Fruit fly (Drosophila melanogaster): ENCODE data around the gene Coq6.
A peak's percentile ranks its signal among the peaks of the same experiment; 100 is the strongest.

Gene Coq6

dm6 chr2L:5550735-5551134 lies 18.7 kb upstream of the Coq6 start, which contains the start of gene CG14014:
CG14014 (minus strand) TSS chr2L:5550835.
- no peak for TF ChIP-seq CHES-1-like (GFP tag; optimal IDR thresholded peaks at IDR 0.05)
- TF ChIP-seq CG7786 (GFP tag; optimal IDR thresholded peaks at IDR 0.05), result no peak
- TF ChIP-seq bsh (GFP tag; optimal IDR thresholded peaks at IDR 0.05), result no peak
- TF ChIP-seq CG8388 (GFP tag; optimal IDR thresholded peaks at IDR 0.05), result no peak
- peak; percentile 83 for TF ChIP-seq Elba2 (GFP tag; optimal IDR thresholded peaks at IDR 0.05)
- no peak for TF ChIP-seq CG5953 (GFP tag; IDR thresholded peaks at IDR 0.05)
- no peak for TF ChIP-seq unpg (GFP tag; optimal IDR thresholded peaks at IDR 0.05)
- TF ChIP-seq CG15479 (GFP tag; optimal IDR thresholded peaks at IDR 0.05), result peak; percentile 34
- TF ChIP-seq HmgZ (tag; optimal IDR thresholded peaks at IDR 0.05), result no peak
- TF ChIP-seq Eip74EF (GFP tag; optimal IDR thresholded peaks at IDR 0.05), result no peak

dm6 chr2L:5547288-5547777 lies 15.3 kb upstream of the Coq6 start:
- peak; percentile 92 for TF ChIP-seq CG8281 (tag; optimal IDR thresholded peaks at IDR 0.05)
- TF ChIP-seq CG10543 (GFP tag; optimal IDR thresholded peaks at IDR 0.05), result peak; percentile 51
- TF ChIP-seq CG4360 (GFP tag; IDR thresholded peaks at IDR 0.05), result no peak
- no peak for TF ChIP-seq hkb (optimal IDR thresholded peaks at IDR 0.05)
- 0 out of 2 replicates have a peak, but pooled peaks have one; percentile 30 for TF ChIP-seq hkb (GFP tag; IDR thresholded peaks at IDR 0.05)
- no peak for TF ChIP-seq B-H2 (GFP tag; optimal IDR thresholded peaks at IDR 0.05)
- TF ChIP-seq chinmo (GFP tag; IDR thresholded peaks at IDR 0.05; ENCODE audit: partially characterized antibody), result no peak
- no peak for TF ChIP-seq sqz (GFP tag; optimal IDR thresholded peaks at IDR 0.05)
- TF ChIP-seq ci (GFP tag; IDR thresholded peaks at IDR 0.05), result peak; percentile 43; the same call in 1 of the 3 replicates
- TF ChIP-seq ATbp (GFP tag; optimal IDR thresholded peaks at IDR 0.05), result peak; percentile 30
- peak; percentile 10 for TF ChIP-seq CG9727 (GFP tag; optimal IDR thresholded peaks at IDR 0.05)
- TF ChIP-seq CG2875 (GFP tag; optimal IDR thresholded peaks at IDR 0.05), result peak; percentile 13
- TF ChIP-seq Dll (GFP tag; IDR thresholded peaks at IDR 0.05; ENCODE audit: partially characterized antibody), result 0 out of 4 replicates have a peak, but pooled peaks have one; percentile 37
- TF ChIP-seq Asciz (GFP tag; optimal IDR thresholded peaks at IDR 0.05), result peak; percentile 61
- peak; percentile 30 for TF ChIP-seq salm (tag; optimal IDR thresholded peaks at IDR 0.05)
- TF ChIP-seq Neu2 (GFP tag; optimal IDR thresholded peaks at IDR 0.05; ENCODE audit: borderline replicate concordance), result no peak
- TF ChIP-seq lbe (GFP tag; optimal IDR thresholded peaks at IDR 0.05), result no peak
- no peak for TF ChIP-seq CG4424 (GFP tag; optimal IDR thresholded peaks at IDR 0.05)
- peak; percentile 9 for TF ChIP-seq CG4328 (GFP tag; optimal IDR thresholded peaks at IDR 0.05)
- TF ChIP-seq nerfin-1 (tag; optimal IDR thresholded peaks at IDR 0.05), result peak; percentile 33
- peak; percentile 3 for TF ChIP-seq BtbVII (GFP tag; optimal IDR thresholded peaks at IDR 0.05)
- no peak for TF ChIP-seq Stat92E (GFP tag; optimal IDR thresholded peaks at IDR 0.05)
- peak; percentile 84 for TF ChIP-seq CG15479 (GFP tag; optimal IDR thresholded peaks at IDR 0.05)
- peak; percentile 46; the same call in 1 of the 2 replicates for TF ChIP-seq GATAe (GFP tag; conservative IDR thresholded peaks at IDR 0.05)
- no peak for TF ChIP-seq CG7987 (GFP tag; optimal IDR thresholded peaks at IDR 0.05)
- TF ChIP-seq pzg (GFP tag; optimal IDR thresholded peaks at IDR 0.05), result no peak
- TF ChIP-seq CG3281 (GFP tag; optimal IDR thresholded peaks at IDR 0.05), result peak; percentile 13
- no peak for TF ChIP-seq Ssrp (tag; optimal IDR thresholded peaks at IDR 0.05)
- no peak; the same call in 2 of the 3 replicates for TF ChIP-seq CG16813 (GFP tag; IDR thresholded peaks at IDR 0.05; ENCODE audit: partially characterized antibody)
- TF ChIP-seq CG1233 (GFP tag; optimal IDR thresholded peaks at IDR 0.05), result peak; percentile 12
- no peak for TF ChIP-seq Drgx (GFP tag; IDR thresholded peaks at IDR 0.05)
- TF ChIP-seq CG13296 (GFP tag; optimal IDR thresholded peaks at IDR 0.05), result no peak
- TF ChIP-seq kni (GFP tag; optimal IDR thresholded peaks at IDR 0.05), result peak; percentile 33
- peak in 1 of 2 experiments; percentile 22 for TF ChIP-seq Hr78 (GFP tag; optimal IDR thresholded peaks at IDR 0.05)
- TF ChIP-seq nau (GFP tag; optimal IDR thresholded peaks at IDR 0.05), result no peak
- TF ChIP-seq caup (GFP tag; optimal IDR thresholded peaks at IDR 0.05; ENCODE audit: severe bottlenecking), result no peak
- TF ChIP-seq Bteb2 (GFP tag; optimal IDR thresholded peaks at IDR 0.05), result no peak
- no peak for TF ChIP-seq CG32532 (GFP tag; IDR thresholded peaks at IDR 0.05)

Data from whole organism, embryonic.